Worm (Caenorhabditis elegans): ENCODE data around the gene C55A6.4.

ce11 chrV:11525338-11525737 is 7.6 kb upstream of the C55A6.4 start:
- TF ChIP-seq ama-1 (optimal IDR thresholded peaks at IDR 0.05) (no peak), ama-1 (GFP tag; optimal IDR thresholded peaks at IDR 0.05) (no peak), Y95B8A.8 (GFP tag; IDR thresholded peaks at IDR 0.05) (no peak), xnd-1 (tag; optimal IDR thresholded peaks at IDR 0.05) (no peak), F52B5.7 (tag; optimal IDR thresholded peaks at IDR 0.05) (no peak), nhr-179 (tag; optimal IDR thresholded peaks at IDR 0.05) (no peak), nfya-2 (GFP tag; IDR thresholded peaks at IDR 0.05) (no peak), F22D6.2 (tag; optimal IDR thresholded peaks at IDR 0.05) (no peak), pha-4 (tag; optimal IDR thresholded peaks at IDR 0.05) (no peak), sea-2 (GFP tag; IDR thresholded peaks at IDR 0.05) (no peak), hsf-1 (GFP tag; IDR thresholded peaks at IDR 0.05) (no peak), ztf-25 (GFP tag; IDR thresholded peaks at IDR 0.05) (no peak), attf-3 (GFP tag; conservative IDR thresholded peaks at IDR 0.05) (no peak), dpl-1 (GFP tag; optimal IDR thresholded peaks at IDR 0.05) (no peak)

Measured in whole organism, young adult.